Fruit fly (Drosophila melanogaster) whole organism, embryonic: ENCODE results near the gene Pi3K68D.

ENCODE experiments used
- Abd-B ChIP-seq: fragments of 200-800 bp; sonication (Bioruptor generic); optimal IDR thresholded peaks from 2 replicates; lab custom pipeline; 2018; ENCODE audit warnings: missing biosample characterization, mild to moderate bottlenecking, missing genetic modification characterization, moderate library complexity
- Blimp-1 ChIP-seq: fragments of 200-800 bp; sonication (Bioruptor generic); optimal IDR thresholded peaks from 3 replicates; lab custom pipeline; 2018; ENCODE audit warnings: missing biosample characterization, missing genetic modification characterization, mild to moderate bottlenecking, moderate library complexity, missing genetic modification reagents
- CG13287 ChIP-seq: fragments of 200-800 bp; sonication (Bioruptor generic); IDR thresholded peaks from 2 replicates; pipeline ENCODE4 v1.3.6; 2022; ENCODE audit warnings: missing biosample characterization, missing genetic modification characterization; ENCODE audit not compliant: partially characterized antibody
- CG14860 ChIP-seq: fragments of 200-800 bp; sonication (Bioruptor generic); IDR thresholded peaks from 3 replicates; pipeline ENCODE4 v1.3.6; 2022; ENCODE audit warnings: missing biosample characterization, missing genetic modification characterization; ENCODE audit not compliant: partially characterized antibody
- CG1603 ChIP-seq: fragments of 200-800 bp; sonication (Bioruptor generic); optimal IDR thresholded peaks from 2 replicates; lab custom pipeline; 2019; ENCODE audit warnings: missing biosample characterization, mild to moderate bottlenecking, missing genetic modification characterization, moderate library complexity
- CG16813 ChIP-seq: fragments of 200-800 bp; sonication (Bioruptor generic); IDR thresholded peaks from 3 replicates; pipeline ENCODE4 v1.3.6; 2022; ENCODE audit warnings: missing biosample characterization, missing genetic modification characterization; ENCODE audit not compliant: partially characterized antibody
- CG17385 ChIP-seq: fragments of 200-800 bp; sonication (Bioruptor generic); optimal IDR thresholded peaks from 3 replicates; lab custom pipeline; 2018; ENCODE audit warnings: missing biosample characterization, mild to moderate bottlenecking, missing genetic modification characterization
- CG2116 ChIP-seq: fragments of 200-800 bp; sonication (Bioruptor generic); optimal IDR thresholded peaks from 3 replicates; lab custom pipeline; 2018; ENCODE audit warnings: missing biosample characterization, mild to moderate bottlenecking, missing genetic modification characterization
- CG2120 ChIP-seq: fragments of 200-800 bp; sonication (Bioruptor generic); optimal IDR thresholded peaks from 3 replicates; lab custom pipeline; 2016; ENCODE audit warnings: missing biosample characterization, missing genetic modification characterization
- CG2678 ChIP-seq: fragments of 200-800 bp; sonication (Bioruptor generic); optimal IDR thresholded peaks from 3 replicates; lab custom pipeline; 2019; ENCODE audit warnings: missing biosample characterization, mild to moderate bottlenecking, missing genetic modification characterization, moderate library complexity
- CG31365 ChIP-seq: fragments of 200-800 bp; sonication (Bioruptor generic); optimal IDR thresholded peaks from 2 replicates; lab custom pipeline; 2018; ENCODE audit warnings: missing biosample characterization, mild to moderate bottlenecking, missing genetic modification characterization
- CG31388 ChIP-seq: fragments of 200-800 bp; sonication (Bioruptor generic); optimal IDR thresholded peaks from 2 replicates; lab custom pipeline; 2016; ENCODE audit warnings: missing biosample characterization, missing genetic modification characterization
- CG34224 ChIP-seq: fragments of 200-800 bp; sonication (Bioruptor generic); IDR thresholded peaks from 3 replicates; pipeline ENCODE4 v1.3.6; 2022; ENCODE audit warnings: missing biosample characterization, missing genetic modification characterization; ENCODE audit not compliant: partially characterized antibody
- CG4328 ChIP-seq: fragments of 200-800 bp; sonication (Bioruptor generic); optimal IDR thresholded peaks from 3 replicates; lab custom pipeline; 2017; ENCODE audit warnings: missing biosample characterization, missing genetic modification reagents, missing genetic modification characterization
- CG6791 ChIP-seq: fragments of 200-800 bp; sonication (Bioruptor generic); IDR thresholded peaks from 3 replicates; pipeline ENCODE4 v1.3.6; 2022; ENCODE audit warnings: missing biosample characterization, missing genetic modification characterization; ENCODE audit not compliant: partially characterized antibody
- CG7556 ChIP-seq: fragments of 200-800 bp; sonication (Bioruptor generic); optimal IDR thresholded peaks from 2 replicates; lab custom pipeline; 2017; ENCODE audit warnings: missing biosample characterization, mild to moderate bottlenecking, missing genetic modification characterization
- CG8089 ChIP-seq: fragments of 200-800 bp; sonication (Bioruptor generic); optimal IDR thresholded peaks from 3 replicates; lab custom pipeline; 2016; ENCODE audit warnings: missing biosample characterization, missing genetic modification characterization
- CG8359 ChIP-seq: fragments of 200-800 bp; sonication (Bioruptor generic); optimal IDR thresholded peaks from 2 replicates; lab custom pipeline; 2017; ENCODE audit warnings: missing biosample characterization, mild to moderate bottlenecking, missing genetic modification characterization, borderline replicate concordance
- CG9437 ChIP-seq: fragments of 200-800 bp; sonication (Bioruptor generic); optimal IDR thresholded peaks from 2 replicates; lab custom pipeline; 2018; ENCODE audit warnings: missing biosample characterization, mild to moderate bottlenecking, missing genetic modification characterization
- CG9609 ChIP-seq: fragments of 200-800 bp; sonication (Bioruptor generic); optimal IDR thresholded peaks from 3 replicates; lab custom pipeline; 2016; ENCODE audit warnings: missing biosample characterization, missing genetic modification characterization
- D19B ChIP-seq: fragments of 200-800 bp; sonication (Bioruptor generic); optimal IDR thresholded peaks from 2 replicates; lab custom pipeline; 2017; ENCODE audit warnings: missing biosample characterization, mild to moderate bottlenecking, missing genetic modification characterization
- E2f2 ChIP-seq: fragments of 200-800 bp; sonication (Bioruptor generic); IDR thresholded peaks from 2 replicates; pipeline ENCODE4 v1.3.6; 2022; ENCODE audit warnings: missing biosample characterization, missing genetic modification characterization
- Ets65A ChIP-seq: fragments of 200-800 bp; sonication (Bioruptor generic); peaks from one replicate; lab custom pipeline; 2016; ENCODE audit warnings: missing biosample characterization, missing genetic modification characterization
- Gug ChIP-seq: fragments of 200-800 bp; sonication (Bioruptor generic); IDR thresholded peaks from 4 replicates; pipeline ENCODE4 v1.3.6; 2022; ENCODE audit warnings: missing biosample characterization, missing genetic modification characterization
- HLH4C ChIP-seq: fragments of 200-800 bp; sonication (Bioruptor generic); IDR thresholded peaks from 3 replicates; pipeline ENCODE4 v1.3.6; 2022; ENCODE audit warnings: missing biosample characterization, missing genetic modification characterization; ENCODE audit not compliant: partially characterized antibody
- Scr ChIP-seq: fragments of 200-800 bp; sonication (Bioruptor generic); IDR thresholded peaks from 2 replicates; pipeline ENCODE4 v1.3.6; 2022; ENCODE audit warnings: missing biosample characterization, missing genetic modification characterization; ENCODE audit not compliant: partially characterized antibody
- bbx ChIP-seq: fragments of 200-800 bp; sonication (Bioruptor generic); IDR thresholded peaks from 2 replicates; pipeline ENCODE4 v1.3.6; 2022; ENCODE audit warnings: missing biosample characterization, missing genetic modification characterization; ENCODE audit not compliant: partially characterized antibody
- chn ChIP-seq: fragments of 200-800 bp; sonication (Bioruptor generic); optimal IDR thresholded peaks from 2 replicates; lab custom pipeline; 2016; ENCODE audit warnings: missing biosample characterization, missing genetic modification characterization
- crp ChIP-seq, 2 experiments: fragments of 200-800 bp; sonication (Bioruptor generic); optimal IDR thresholded peaks; 2 replicates in 1 of 2; 3 replicates in 1 of 2; lab custom pipeline; 2017; ENCODE audit warnings: missing biosample characterization in 2 of 2, missing genetic modification characterization in 2 of 2, mild to moderate bottlenecking in 1 of 2, moderate library complexity in 1 of 2
- dm ChIP-seq: fragments of 200-800 bp; sonication (Bioruptor generic); optimal IDR thresholded peaks from 3 replicates; lab custom pipeline; 2016; ENCODE audit warnings: missing biosample characterization, missing genetic modification characterization
- gcm ChIP-seq: fragments of 200-800 bp; sonication (Bioruptor generic); optimal IDR thresholded peaks from 2 replicates; lab custom pipeline; 2019; ENCODE audit warnings: missing biosample characterization, mild to moderate bottlenecking, missing genetic modification characterization, moderate library complexity
- gsb-n ChIP-seq: fragments of 200-800 bp; sonication (Bioruptor generic); optimal IDR thresholded peaks from 3 replicates; lab custom pipeline; 2018; ENCODE audit warnings: missing biosample characterization, mild to moderate bottlenecking, missing genetic modification characterization
- hb ChIP-seq: fragments of 200-800 bp; sonication (Bioruptor generic); IDR thresholded peaks from 3 replicates; pipeline ENCODE4 v1.3.6; 2022; ENCODE audit warnings: missing biosample characterization, missing genetic modification characterization; ENCODE audit not compliant: partially characterized antibody
- inv ChIP-seq: fragments of 200-800 bp; sonication (Bioruptor generic); IDR thresholded peaks from 2 replicates; pipeline ENCODE4 v1.3.6; 2022; ENCODE audit warnings: missing biosample characterization, missing genetic modification characterization; ENCODE audit not compliant: partially characterized antibody
- lbe ChIP-seq: fragments of 200-800 bp; sonication (Bioruptor generic); optimal IDR thresholded peaks from 2 replicates; lab custom pipeline; 2016; ENCODE audit warnings: missing biosample characterization, mild to moderate bottlenecking, missing genetic modification characterization
- p53 ChIP-seq: fragments of 200-800 bp; sonication (Bioruptor generic); optimal IDR thresholded peaks from 2 replicates; lab custom pipeline; 2016; ENCODE audit warnings: missing biosample characterization, missing genetic modification characterization
- pros ChIP-seq: fragments of 200-800 bp; sonication (Bioruptor generic); optimal IDR thresholded peaks from 3 replicates; lab custom pipeline; 2019; ENCODE audit warnings: missing biosample characterization, mild to moderate bottlenecking, missing genetic modification characterization, moderate library complexity
- shn ChIP-seq: fragments of 200-800 bp; sonication (Bioruptor generic); optimal IDR thresholded peaks from 3 replicates; lab custom pipeline; 2016; ENCODE audit warnings: missing biosample characterization, missing genetic modification characterization
- sisA ChIP-seq: fragments of 200-800 bp; sonication (Bioruptor generic); IDR thresholded peaks from 2 replicates; pipeline ENCODE4 v1.3.6; 2022; ENCODE audit warnings: missing biosample characterization, missing genetic modification characterization
- sna ChIP-seq: fragments of 200-800 bp; sonication (Bioruptor generic); IDR thresholded peaks from 2 replicates; pipeline ENCODE4 v1.3.6; 2022; ENCODE audit warnings: missing biosample characterization, missing genetic modification characterization; ENCODE audit not compliant: partially characterized antibody
- yki ChIP-seq: fragments of >200 bp; optimal IDR thresholded peaks from 3 replicates; lab custom pipeline; 2018

Pi3K68D gene

dm6 chr3L:11814655-11815054, 24.8 kb upstream of the Pi3K68D start, which contains the start of gene Cubn2:
Gene Cubn2 (minus strand): TSS chr3L:11814755.
- TF ChIP-seq yki (lab: Kevin White, UChicago) (no peak), CG8089 (no peak), CG34224 (GFP tag; lab: Robert Waterston, UW) (no peak), lbe (no peak), D19B (no peak), CG2678 (no peak), shn (GFP tag; lab: Kevin White, UChicago) (no peak), Gug (GFP tag; lab: Robert Waterston, UW) (no peak), CG31365 (no peak), CG8359 (GFP tag; lab: Kevin White, UChicago) (no peak), CG9437 (GFP tag; lab: Kevin White, UChicago) (no peak)

DNA sequence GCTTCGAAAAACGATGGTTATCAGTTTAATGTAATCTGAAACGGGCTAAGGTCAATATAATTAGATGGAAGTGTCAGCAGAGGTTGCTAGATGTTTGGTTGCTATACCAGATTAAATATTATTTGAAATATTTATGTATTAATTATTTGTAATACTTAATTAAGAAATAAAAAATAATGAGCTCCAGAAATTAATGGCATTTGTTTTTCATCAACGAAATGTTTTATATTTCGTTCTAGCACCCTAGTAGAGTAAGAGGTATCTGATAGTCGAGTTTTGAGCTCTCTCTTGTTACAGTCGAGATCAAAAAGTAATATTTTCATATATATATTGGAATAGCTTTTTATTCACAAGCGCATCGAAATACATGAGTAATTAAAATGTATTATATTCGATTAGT, 11.8 kb upstream of the Pi3K68D start:
- TF ChIP-seq inv (GFP tag; lab: Robert Waterston, UW) (peak; percentile 20; the same call in 1 of the 2 replicates), sna (GFP tag; lab: Robert Waterston, UW) (0 out of 2 replicates have a peak, but pooled peaks have one; percentile 40), pros (GFP tag; lab: Kevin White, UChicago) (no peak), CG2116 (GFP tag; lab: Kevin White, UChicago) (no peak), CG14860 (GFP tag; lab: Robert Waterston, UW) (peak; percentile 62; the same call in 2 of the 3 replicates), D19B (peak; percentile 56), CG6791 (GFP tag; lab: Robert Waterston, UW) (peak; percentile 33; the same call in 1 of the 3 replicates), CG13287 (GFP tag; lab: Robert Waterston, UW) (peak; percentile 25; the same call in 1 of the 2 replicates), Blimp-1 (GFP tag; lab: Kevin White, UChicago) (no peak), Scr (GFP tag; lab: Robert Waterston, UW) (peak; percentile 39; the same call in 1 of the 2 replicates), CG1603 (tag; lab: Kevin White, UChicago) (no peak), hb (GFP tag; lab: Robert Waterston, UW) (0 out of 3 replicates have a peak, but pooled peaks have one; percentile 15), bbx (GFP tag; lab: Robert Waterston, UW) (no peak), gsb-n (tag; lab: Kevin White, UChicago) (no peak), CG9609 (GFP tag; lab: Kevin White, UChicago) (no peak), chn (GFP tag; lab: Kevin White, UChicago) (no peak), HLH4C (GFP tag; lab: Robert Waterston, UW) (peak; percentile 79), CG16813 (peak; percentile 52; the same call in 1 of the 3 replicates), p53 (GFP tag; lab: Kevin White, UChicago) (no peak), CG17385 (GFP tag; lab: Kevin White, UChicago) (no peak), lbe (no peak), sisA (GFP tag; lab: Robert Waterston, UW) (no peak), gcm (no peak)

dm6 chr3L:11800761-11801160, 10.9 kb upstream of the Pi3K68D start, which contains the start of gene Gcat:
Gene Gcat (minus strand): TSS chr3L:11800861.
- TF ChIP-seq Ets65A (no peak), Abd-B (GFP tag; lab: Kevin White, UChicago) (no peak), crp (GFP tag; optimal IDR thresholded peaks at IDR 0.05; lab: Kevin White, UChicago) (peak in 1 of 2 experiments; percentile 14), E2f2 (peak; percentile 26; the same call in 1 of the 2 replicates), dm (GFP tag; lab: Kevin White, UChicago) (no peak), CG4328 (no peak), CG2120 (no peak), CG7556 (GFP tag; lab: Kevin White, UChicago) (no peak), CG31388 (GFP tag; lab: Kevin White, UChicago) (no peak), Gug (GFP tag; lab: Robert Waterston, UW) (no peak)
